Fruit fly (Drosophila melanogaster) whole organism, wandering third instar larva: ENCODE results near the gene Dys.
A peak's percentile ranks its signal among the peaks of the same experiment; 100 is the strongest.

Experiments used
- Abd-B ChIP-seq: fragments of >200 bp; optimal IDR thresholded peaks from 2 replicates; lab custom pipeline; 2017; ENCODE audit warnings: missing biosample characterization, missing genetic modification characterization
- CG32264 ChIP-seq: fragments of 200-800 bp; sonication (Bioruptor generic); optimal IDR thresholded peaks from 2 replicates; lab custom pipeline; 2016; ENCODE audit warnings: missing biosample characterization, missing genetic modification characterization
- CrebA ChIP-seq: fragments of 200-800 bp; sonication (Bioruptor generic); optimal IDR thresholded peaks from 2 replicates; lab custom pipeline; 2016; ENCODE audit warnings: missing biosample characterization, mild to moderate bottlenecking, missing genetic modification characterization, borderline replicate concordance
- Dfd ChIP-seq: fragments of >200 bp; optimal IDR thresholded peaks from 2 replicates; lab custom pipeline; 2017; ENCODE audit warnings: missing biosample characterization, missing genetic modification characterization
- Dif ChIP-seq: fragments of 200-275, 200-300 bp; sonication (Bioruptor generic); optimal IDR thresholded peaks from 2 replicates; lab custom pipeline; 2018; ENCODE audit warnings: missing biosample characterization, missing genetic modification characterization; ENCODE audit not compliant: partially characterized antibody
- GATAd ChIP-seq: sonication (Bioruptor generic); optimal IDR thresholded peaks from 2 replicates; lab custom pipeline; 2016; ENCODE audit warnings: missing biosample characterization, missing genetic modification characterization
- Hnf4 ChIP-seq: fragments of 200-800 bp; sonication (Bioruptor generic); optimal IDR thresholded peaks from 2 replicates; lab custom pipeline; 2016; ENCODE audit warnings: missing biosample characterization, mild to moderate bottlenecking, missing genetic modification characterization
- Hr83 ChIP-seq: fragments of 200-300 bp; sonication (Bioruptor generic); optimal IDR thresholded peaks from 2 replicates; lab custom pipeline; 2016; ENCODE audit warnings: missing biosample characterization, mild to moderate bottlenecking, missing genetic modification characterization, moderate library complexity; ENCODE audit not compliant: poor library complexity, severe bottlenecking
- Jra ChIP-seq: sonication (Bioruptor generic); optimal IDR thresholded peaks from 2 replicates; lab custom pipeline; 2016; ENCODE audit warnings: missing biosample characterization, missing genetic modification characterization
- Mio ChIP-seq: sonication (Bioruptor generic); optimal IDR thresholded peaks from 2 replicates; lab custom pipeline; 2016; ENCODE audit warnings: missing biosample characterization, missing genetic modification characterization
- Myc ChIP-seq: fragments of >200 bp; optimal IDR thresholded peaks from 2 replicates; lab custom pipeline; 2017
- N ChIP-seq: fragments of >200 bp; optimal IDR thresholded peaks from 2 replicates; lab custom pipeline; 2018; ENCODE audit warnings: missing biosample characterization, missing external identifiers, missing genetic modification characterization
- OdsH ChIP-seq: fragments of 200-800 bp; sonication (Bioruptor generic); optimal IDR thresholded peaks from 2 replicates; lab custom pipeline; 2016; ENCODE audit warnings: missing biosample characterization, mild to moderate bottlenecking, missing genetic modification characterization
- Rel ChIP-seq, 2 experiments: fragments of 200-800 bp; sonication (Bioruptor generic) in 1 of 2; optimal IDR thresholded peaks; 2 replicates in 1 of 2; 3 replicates in 1 of 2; lab custom pipeline; 2016 to 2019; ENCODE audit warnings: mild to moderate bottlenecking in 2 of 2, missing biosample characterization in 2 of 2, missing genetic modification characterization in 2 of 2, moderate library complexity in 1 of 2
- Sp1 ChIP-seq: fragments of 200-800 bp; sonication (Bioruptor generic); optimal IDR thresholded peaks from 3 replicates; lab custom pipeline; 2019; ENCODE audit warnings: missing biosample characterization, mild to moderate bottlenecking, missing genetic modification characterization, moderate library complexity
- Vsx2 ChIP-seq: fragments of 200-300, 225-300 bp; sonication (Bioruptor generic); optimal IDR thresholded peaks from 2 replicates; lab custom pipeline; 2018; ENCODE audit warnings: missing biosample characterization, missing genetic modification characterization; ENCODE audit not compliant: partially characterized antibody
- br ChIP-seq: fragments of 200-800 bp; sonication (Bioruptor generic); optimal IDR thresholded peaks from 2 replicates; lab custom pipeline; 2016; ENCODE audit warnings: missing biosample characterization, missing genetic modification characterization
- brk ChIP-seq: fragments of 200-800 bp; sonication (Bioruptor generic); optimal IDR thresholded peaks from 2 replicates; lab custom pipeline; 2016; ENCODE audit warnings: missing biosample characterization, mild to moderate bottlenecking, missing genetic modification characterization
- dl ChIP-seq, 2 experiments: fragments of 175-275, 200-275 bp in 1 of 2; fragments of 200-275 bp in 1 of 2; sonication (Bioruptor generic); optimal IDR thresholded peaks; lab custom pipeline; 2018; ENCODE audit warnings: mild to moderate bottlenecking in 2 of 2, missing biosample characterization in 2 of 2, missing genetic modification characterization in 2 of 2, moderate library complexity in 2 of 2; ENCODE audit not compliant: partially characterized antibody in 2 of 2, insufficient read depth in 1 of 2
- dmrt93B ChIP-seq: fragments of 200-800 bp; sonication (Bioruptor generic); optimal IDR thresholded peaks from 2 replicates; lab custom pipeline; 2018; ENCODE audit warnings: missing biosample characterization, mild to moderate bottlenecking, missing genetic modification characterization
- ey ChIP-seq: fragments of 200-800 bp; sonication (Bioruptor generic); optimal IDR thresholded peaks from 2 replicates; lab custom pipeline; 2016; ENCODE audit warnings: missing biosample characterization, missing genetic modification characterization
- foxo ChIP-seq, 2 experiments: fragments of 200-800 bp; sonication (Bioruptor generic); optimal IDR thresholded peaks; 2 replicates in 1 of 2; 3 replicates in 1 of 2; lab custom pipeline; 2016 to 2017; ENCODE audit warnings: missing biosample characterization in 2 of 2, missing genetic modification characterization in 2 of 2
- fru ChIP-seq: fragments of 200-800 bp; sonication (Bioruptor generic); optimal IDR thresholded peaks from 3 replicates; lab custom pipeline; 2016; ENCODE audit warnings: missing biosample characterization, mild to moderate bottlenecking, missing genetic modification characterization
- h ChIP-seq: fragments of 200-800 bp; sonication (Bioruptor generic); optimal IDR thresholded peaks from 3 replicates; lab custom pipeline; 2016; ENCODE audit warnings: missing biosample characterization, mild to moderate bottlenecking, missing genetic modification characterization
- lola ChIP-seq: fragments of >200 bp; optimal IDR thresholded peaks from 2 replicates; lab custom pipeline; 2017; ENCODE audit warnings: missing biosample characterization, missing genetic modification characterization
- psq ChIP-seq: fragments of 200-800 bp; sonication (Bioruptor generic); optimal IDR thresholded peaks from 3 replicates; lab custom pipeline; 2017; ENCODE audit warnings: missing biosample characterization, mild to moderate bottlenecking, missing genetic modification characterization, moderate library complexity
- rgr ChIP-seq: fragments of 200-800 bp; sonication (Bioruptor generic); optimal IDR thresholded peaks from 3 replicates; lab custom pipeline; 2016; ENCODE audit warnings: missing biosample characterization, mild to moderate bottlenecking, missing genetic modification characterization
- sage ChIP-seq: fragments of 200-800 bp; sonication (Bioruptor generic); optimal IDR thresholded peaks from 2 replicates; lab custom pipeline; 2016; ENCODE audit warnings: missing biosample characterization, mild to moderate bottlenecking, missing genetic modification characterization
- sv ChIP-seq: fragments of 200-800 bp; sonication (Bioruptor generic); optimal IDR thresholded peaks from 3 replicates; lab custom pipeline; 2016; ENCODE audit warnings: missing biosample characterization, missing genetic modification characterization
- tai ChIP-seq: sonication (Bioruptor generic); optimal IDR thresholded peaks from 2 replicates; lab custom pipeline; 2016; ENCODE audit warnings: missing biosample characterization, missing genetic modification characterization
- woc ChIP-seq: sonication (Bioruptor generic); optimal IDR thresholded peaks from 2 replicates; lab custom pipeline; 2016; ENCODE audit warnings: missing biosample characterization, mild to moderate bottlenecking, missing genetic modification characterization

Dys gene

DNA sequence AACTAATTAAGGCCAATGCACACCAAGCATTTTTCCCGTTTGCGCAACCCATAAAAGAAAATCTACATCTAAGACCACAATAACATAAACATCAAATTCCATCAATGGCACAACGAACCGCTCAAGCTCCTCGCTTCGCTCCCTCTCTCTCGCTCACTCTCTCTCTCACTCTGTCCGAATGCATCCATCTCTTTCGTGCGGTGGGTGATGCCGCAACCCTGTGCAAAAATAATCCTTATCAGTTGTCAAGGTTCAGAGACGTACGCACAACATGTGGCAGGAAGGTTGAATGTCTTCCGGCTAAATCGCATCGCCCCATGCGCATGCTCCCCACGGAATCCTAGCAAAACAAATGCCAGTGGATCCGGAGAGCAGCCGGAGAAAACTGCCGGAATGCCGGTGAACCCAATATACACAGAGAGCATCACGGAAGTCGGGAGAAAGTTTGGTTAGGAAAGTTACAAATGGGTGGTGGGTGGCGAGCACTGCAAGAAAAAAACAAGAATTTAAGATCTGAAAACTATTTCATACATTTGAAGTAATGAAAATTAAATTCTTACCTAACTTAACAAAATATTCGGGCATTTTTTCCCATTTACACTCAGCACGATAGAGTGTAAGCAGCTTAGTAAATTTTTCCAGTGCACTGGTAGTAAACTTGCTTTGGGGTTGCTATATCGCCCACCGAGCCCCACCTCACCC lies 37.9 kb downstream of the Dys start (continued):
- TF ChIP-seq Dif (GFP tag; lab: Kevin White, UChicago) (no peak), Mio (GFP tag; lab: Kevin White, UChicago) (no peak)

dm6 chr3R:19499374-19499703 lies 38.5 kb downstream of the Dys start:
- TF ChIP-seq sage = no peak
- TF ChIP-seq brk (GFP tag; lab: Kevin White, UChicago) = no peak
- TF ChIP-seq Myc (lab: Kevin White, UChicago) = no peak
- no peak for TF ChIP-seq Dif (GFP tag; lab: Kevin White, UChicago)
- no peak for TF ChIP-seq GATAd (GFP tag; lab: Kevin White, UChicago)
- TF ChIP-seq tai = no peak
- TF ChIP-seq psq = no peak
- TF ChIP-seq fru (GFP tag; lab: Kevin White, UChicago) = no peak
- no peak for TF ChIP-seq OdsH (GFP tag; lab: Kevin White, UChicago)
- no peak for TF ChIP-seq br
- TF ChIP-seq sv = no peak
- TF ChIP-seq Mio (GFP tag; lab: Kevin White, UChicago) = no peak
- no peak for TF ChIP-seq CG32264 (GFP tag; lab: Kevin White, UChicago)
- TF ChIP-seq Rel (GFP tag; optimal IDR thresholded peaks at IDR 0.05; lab: Kevin White, UChicago) = no peak
- no peak for TF ChIP-seq Rel (tag; optimal IDR thresholded peaks at IDR 0.05; lab: Kevin White, UChicago)
- TF ChIP-seq, all 38 proteins: peak for 0

DNA sequence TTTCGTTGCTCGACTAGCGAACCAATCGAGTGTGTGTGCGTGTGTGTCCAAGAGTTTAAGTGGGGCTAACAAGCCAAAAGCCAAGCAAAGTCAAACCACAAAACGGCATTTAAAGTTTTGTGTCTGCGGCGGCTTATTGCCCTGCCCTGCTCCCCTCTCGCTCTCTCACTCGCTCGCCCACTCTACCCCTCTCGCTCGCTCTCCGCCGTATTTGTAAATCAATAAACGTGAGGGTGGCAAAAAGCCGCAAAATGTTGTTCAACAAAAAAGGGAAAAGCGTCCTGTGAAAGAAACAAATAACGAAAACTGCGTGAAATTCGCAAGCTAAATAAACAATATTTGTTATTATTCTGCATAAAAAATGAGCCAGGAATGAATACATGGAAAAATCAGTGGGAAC lies 38.9 kb downstream of the Dys start:
- no peak for TF ChIP-seq fru (GFP tag; lab: Kevin White, UChicago)
- TF ChIP-seq foxo (GFP tag; optimal IDR thresholded peaks at IDR 0.05; lab: Kevin White, UChicago) = no peak
- TF ChIP-seq ey (GFP tag; lab: Kevin White, UChicago) = no peak
- no peak for TF ChIP-seq CrebA (GFP tag; lab: Kevin White, UChicago)

DNA sequence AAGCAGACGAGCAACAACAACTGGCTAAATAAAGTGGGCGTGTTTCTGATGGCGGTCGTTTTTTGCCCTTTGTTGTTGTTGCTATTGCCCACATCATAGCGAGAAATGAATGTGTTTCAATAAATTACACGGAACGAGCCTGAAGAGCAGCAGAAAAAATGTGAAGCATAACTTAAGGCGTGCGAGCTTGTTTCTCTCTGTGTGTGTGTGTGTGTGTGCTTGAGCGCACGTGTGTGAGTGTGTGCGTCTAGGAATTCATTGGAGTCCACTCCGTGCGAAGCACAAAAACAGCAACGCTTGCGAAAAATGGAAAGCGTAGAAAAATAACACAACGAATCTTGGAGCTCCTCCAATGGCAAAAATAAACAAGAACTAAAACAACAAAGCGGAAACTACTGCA lies 39.7 kb downstream of the Dys start:
- TF ChIP-seq h (GFP tag; lab: Kevin White, UChicago) (no peak), Dfd (peak; percentile 56)

- TF ChIP-seq Sp1 (no peak), Myc (lab: Kevin White, UChicago) (no peak), psq (no peak), lola (no peak)
These were observed 42.3 kb downstream of the Dys start for dm6 chr3R:19503058-19503682.

- TF ChIP-seq Myc (lab: Kevin White, UChicago) (no peak), sage (no peak), foxo (GFP tag; optimal IDR thresholded peaks at IDR 0.05; lab: Kevin White, UChicago) (no peak), tai (no peak)
- TF ChIP-seq, all 38 proteins: peak for 0
These were observed 47.7 kb downstream of the Dys start for dm6 chr3R:19508388-19509185.

DNA sequence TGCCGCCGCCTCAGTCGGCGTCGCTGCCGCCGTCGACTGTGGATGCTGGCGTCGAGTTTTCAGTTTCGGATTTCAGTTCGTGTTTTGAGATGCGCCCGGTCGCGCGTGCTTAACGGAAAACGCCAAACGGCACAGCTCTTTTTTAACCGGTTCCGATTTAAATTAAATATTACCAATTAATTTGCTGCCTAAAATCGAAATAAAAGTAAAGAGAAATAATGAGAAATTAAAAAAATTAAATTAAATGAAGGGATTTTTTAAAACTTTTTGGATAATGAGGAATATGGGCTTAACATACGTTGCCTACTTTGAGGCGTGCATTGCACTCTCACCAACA lies 48.3 kb downstream of the Dys start:
- TF ChIP-seq OdsH (GFP tag; lab: Kevin White, UChicago) (no peak), Dfd (no peak), sv (no peak), ey (GFP tag; lab: Kevin White, UChicago) (no peak), dmrt93B (GFP tag; lab: Kevin White, UChicago) (no peak), Hnf4 (no peak), rgr (no peak), Hr83 (GFP tag; lab: Kevin White, UChicago) (no peak), brk (GFP tag; lab: Kevin White, UChicago) (no peak), Mio (GFP tag; lab: Kevin White, UChicago) (no peak), tai (no peak), Vsx2 (GFP tag; lab: Kevin White, UChicago) (no peak), Abd-B (GFP tag; lab: Kevin White, UChicago) (no peak), N (GFP tag; lab: Kevin White, UChicago) (no peak), sage (no peak), psq (no peak), dl (GFP tag; optimal IDR thresholded peaks at IDR 0.05; lab: Kevin White, UChicago; ENCODE audit: insufficient read depth in 1 of 2, partially characterized antibody in 2 of 2) (no peak), h (GFP tag; lab: Kevin White, UChicago) (no peak), woc (no peak), Jra (no peak)
